Fruit fly (Drosophila melanogaster) whole organism, adult: ENCODE data around the gene Hsp23.

ENCODE experiments used
- CG11617 ChIP-seq: fragments of 200-800 bp; sonication (Bioruptor generic); optimal IDR thresholded peaks from 2 replicates; lab custom pipeline; 2017; ENCODE audit warnings: mild to moderate bottlenecking, missing biosample characterization, missing genetic modification reagents, missing genetic modification characterization
- CG12768 ChIP-seq: fragments of 200-800 bp; sonication (Bioruptor generic); optimal IDR thresholded peaks from 2 replicates; lab custom pipeline; 2017; ENCODE audit warnings: missing biosample characterization, missing genetic modification characterization, mild to moderate bottlenecking, moderate library complexity, missing genetic modification reagents
- CG14711 ChIP-seq: fragments of 200-800 bp; sonication (Bioruptor generic); optimal IDR thresholded peaks from 2 replicates; lab custom pipeline; 2018; ENCODE audit warnings: missing biosample characterization, mild to moderate bottlenecking, missing genetic modification characterization, moderate library complexity
- CG1620 ChIP-seq: fragments of 200-800 bp; sonication (Bioruptor generic); optimal IDR thresholded peaks from 2 replicates; lab custom pipeline; 2016; ENCODE audit warnings: missing biosample characterization, missing genetic modification characterization
- CG33017 ChIP-seq: fragments of 200-800 bp; sonication (Bioruptor generic); optimal IDR thresholded peaks from 2 replicates; lab custom pipeline; 2018; ENCODE audit warnings: missing biosample characterization, mild to moderate bottlenecking, missing genetic modification characterization, moderate library complexity
- CG5204 ChIP-seq: fragments of 200-800 bp; sonication (Bioruptor generic); optimal IDR thresholded peaks from 2 replicates; lab custom pipeline; 2016; ENCODE audit warnings: missing biosample characterization, missing genetic modification characterization
- CG7045 ChIP-seq: fragments of 200-800 bp; sonication (Bioruptor generic); optimal IDR thresholded peaks from 2 replicates; lab custom pipeline; 2017; ENCODE audit warnings: missing biosample characterization, mild to moderate bottlenecking, missing genetic modification characterization
- CG7101 ChIP-seq: fragments of 200-800 bp; sonication (Bioruptor generic); optimal IDR thresholded peaks from 2 replicates; lab custom pipeline; 2018; ENCODE audit warnings: missing biosample characterization, mild to moderate bottlenecking, missing genetic modification characterization, moderate library complexity
- Clk ChIP-seq: fragments of 200-800 bp; sonication (Bioruptor generic); optimal IDR thresholded peaks from 2 replicates; lab custom pipeline; 2017; ENCODE audit warnings: missing biosample characterization, missing genetic modification characterization
- Crg-1 ChIP-seq: fragments of 200-800 bp; sonication (Bioruptor generic); optimal IDR thresholded peaks from 2 replicates; lab custom pipeline; 2016; ENCODE audit warnings: missing biosample characterization, missing genetic modification characterization
- Hr96 ChIP-seq: fragments of 200-800 bp; sonication (Bioruptor generic); optimal IDR thresholded peaks from 2 replicates; lab custom pipeline; 2016; ENCODE audit warnings: missing biosample characterization, missing genetic modification characterization
- Mnt ChIP-seq: fragments of 200-800 bp; sonication (Bioruptor generic); optimal IDR thresholded peaks from 2 replicates; lab custom pipeline; 2016; ENCODE audit warnings: missing biosample characterization, mild to moderate bottlenecking, missing genetic modification characterization
- bab1 ChIP-seq: fragments of 200-800 bp; sonication (Bioruptor generic); optimal IDR thresholded peaks from 3 replicates; lab custom pipeline; 2019; ENCODE audit warnings: missing biosample characterization, mild to moderate bottlenecking, missing genetic modification characterization, moderate library complexity
- cic ChIP-seq: fragments of 200-800 bp; sonication (Bioruptor generic); optimal IDR thresholded peaks from 2 replicates; lab custom pipeline; 2017; ENCODE audit warnings: missing biosample characterization, mild to moderate bottlenecking, missing genetic modification characterization, moderate library complexity
- cnc ChIP-seq, 2 experiments: fragments of >200 bp; optimal IDR thresholded peaks; 2 replicates each; lab custom pipeline; 2017
- kay ChIP-seq: fragments of 200-800 bp; sonication (Bioruptor generic); peaks from one replicate; lab custom pipeline; 2016; ENCODE audit warnings: missing biosample characterization, missing genetic modification characterization, borderline replicate concordance
- ovo ChIP-seq: fragments of 200-800 bp; sonication (Bioruptor generic); optimal IDR thresholded peaks from 2 replicates; lab custom pipeline; 2016; ENCODE audit warnings: missing biosample characterization, missing genetic modification characterization
- pad ChIP-seq: fragments of 200-800 bp; sonication (Bioruptor generic); optimal IDR thresholded peaks from 3 replicates; lab custom pipeline; 2017; ENCODE audit warnings: missing biosample characterization, missing genetic modification characterization, mild to moderate bottlenecking, moderate library complexity, missing genetic modification reagents
- tj ChIP-seq: fragments of 200-800 bp; sonication (Bioruptor generic); optimal IDR thresholded peaks from 3 replicates; lab custom pipeline; 2017; ENCODE audit warnings: missing biosample characterization, mild to moderate bottlenecking, missing genetic modification characterization, moderate library complexity
- toe ChIP-seq: fragments of 200-800 bp; sonication (Bioruptor generic); optimal IDR thresholded peaks from 2 replicates; lab custom pipeline; 2016; ENCODE audit warnings: missing biosample characterization, missing genetic modification characterization

Gene Hsp23

dm6 chr3L:9377198-9378035, 4.3 kb upstream of the Hsp23 start, which contains the start of gene Hsp26:
TSS of gene Hsp26 (minus strand) at chr3L:9377427.
- TF ChIP-seq kay (GFP tag; lab: Kevin White, UChicago) (peak; percentile 99), ovo (GFP tag; lab: Kevin White, UChicago) (no peak), CG1620 (GFP tag; lab: Kevin White, UChicago) (no peak), CG7101 (peak; percentile 78), pad (GFP tag; lab: Kevin White, UChicago) (peak; percentile 49), Hr96 (GFP tag; lab: Kevin White, UChicago) (peak; percentile 50), CG11617 (GFP tag; lab: Kevin White, UChicago) (peak; percentile 89), cic (peak; percentile 41), CG33017 (peak; percentile 79), bab1 (peak; percentile 76), toe (no peak), Crg-1 (GFP tag; lab: Kevin White, UChicago) (peak; percentile 55), CG7045 (peak; percentile 70), Clk (peak; percentile 40), Mnt (GFP tag; lab: Kevin White, UChicago) (peak; percentile 62), cnc (optimal IDR thresholded peaks at IDR 0.05; lab: Kevin White, UChicago) (no peak), CG12768 (GFP tag; lab: Kevin White, UChicago) (peak; percentile 77), tj (GFP tag; lab: Kevin White, UChicago) (peak; percentile 44), CG14711 (tag; lab: Kevin White, UChicago) (peak; percentile 81), CG5204 (GFP tag; lab: Kevin White, UChicago) (no peak)

dm6 chr3L:9379484-9380343, 2.0 kb upstream of the Hsp23 start, which contains the start of gene Hsp67Ba:
TSS of gene Hsp67Ba (minus strand) at chr3L:9379534.
- TF ChIP-seq bab1 (no peak), tj (GFP tag; lab: Kevin White, UChicago) (peak; percentile 84)

- TF ChIP-seq CG7101 = no peak
- no peak for TF ChIP-seq bab1
- TF ChIP-seq CG11617 (GFP tag; lab: Kevin White, UChicago) = no peak
- TF ChIP-seq Clk = no peak
- no peak for TF ChIP-seq CG14711 (tag; lab: Kevin White, UChicago)
- no peak for TF ChIP-seq CG33017
- no peak for TF ChIP-seq Crg-1 (GFP tag; lab: Kevin White, UChicago)
- no peak for TF ChIP-seq CG5204 (GFP tag; lab: Kevin White, UChicago)
- TF ChIP-seq pad (GFP tag; lab: Kevin White, UChicago) = no peak
- TF ChIP-seq Mnt (GFP tag; lab: Kevin White, UChicago) = no peak
- no peak for TF ChIP-seq kay (GFP tag; lab: Kevin White, UChicago)
- TF ChIP-seq ovo (GFP tag; lab: Kevin White, UChicago) = no peak
- TF ChIP-seq tj (GFP tag; lab: Kevin White, UChicago) = no peak
- no peak for TF ChIP-seq toe
- no peak for TF ChIP-seq CG12768 (GFP tag; lab: Kevin White, UChicago)
- TF ChIP-seq CG7045 = no peak
- TF ChIP-seq Hr96 (GFP tag; lab: Kevin White, UChicago) = no peak
- TF ChIP-seq cic = no peak
These were observed 1.3 kb upstream of the Hsp23 start for dm6 chr3L:9380344-9380849.

dm6 chr3L:9383345-9384075, 1.8 kb downstream of the Hsp23 start, which contains the start of gene Hsp27:
TSS of gene Hsp27 (plus strand) at chr3L:9384063.
- TF ChIP-seq pad (GFP tag; lab: Kevin White, UChicago) (peak; percentile 92), CG7045 (peak; percentile 97), CG5204 (GFP tag; lab: Kevin White, UChicago) (peak; percentile 93), ovo (GFP tag; lab: Kevin White, UChicago) (peak; percentile 77), CG11617 (GFP tag; lab: Kevin White, UChicago) (peak; percentile 96), CG33017 (peak; percentile 99), CG1620 (GFP tag; lab: Kevin White, UChicago) (peak; percentile 88), toe (peak; percentile 93), cnc (optimal IDR thresholded peaks at IDR 0.05; lab: Kevin White, UChicago) (peak in 1 of 2 experiments; percentile 69), Hr96 (GFP tag; lab: Kevin White, UChicago) (peak; percentile 97), CG14711 (tag; lab: Kevin White, UChicago) (peak; percentile 97), Mnt (GFP tag; lab: Kevin White, UChicago) (peak; percentile 96), cic (peak; percentile 91), Clk (peak; percentile 92), tj (GFP tag; lab: Kevin White, UChicago) (peak; percentile 75), Crg-1 (GFP tag; lab: Kevin White, UChicago) (peak; percentile 97), CG12768 (GFP tag; lab: Kevin White, UChicago) (peak; percentile 99), kay (GFP tag; lab: Kevin White, UChicago) (peak; percentile 99), bab1 (peak; percentile 99), CG7101 (peak; percentile 98)
